Fruit fly (Drosophila melanogaster) whole organism, embryonic: ENCODE results near the gene IFT54.
A peak's percentile ranks its signal among the peaks of the same experiment; 100 is the strongest.

ENCODE experiments used
- ATbp ChIP-seq: fragments of 200-800 bp; sonication (Bioruptor generic); optimal IDR thresholded peaks from 2 replicates; lab custom pipeline; 2017; ENCODE audit warnings: missing biosample characterization, mild to moderate bottlenecking, missing genetic modification characterization, missing genetic modification reagents
- Abd-B ChIP-seq: fragments of 200-800 bp; sonication (Bioruptor generic); optimal IDR thresholded peaks from 2 replicates; lab custom pipeline; 2018; ENCODE audit warnings: missing biosample characterization, mild to moderate bottlenecking, missing genetic modification characterization, moderate library complexity
- CG11504 ChIP-seq: fragments of 200-800 bp; sonication (Bioruptor generic); optimal IDR thresholded peaks from 3 replicates; lab custom pipeline; 2019; ENCODE audit warnings: missing biosample characterization, mild to moderate bottlenecking, missing genetic modification characterization, moderate library complexity
- CG12071 ChIP-seq: fragments of 200-800 bp; sonication (Bioruptor generic); optimal IDR thresholded peaks from 3 replicates; lab custom pipeline; 2018; ENCODE audit warnings: missing biosample characterization, mild to moderate bottlenecking, missing genetic modification characterization
- CG12104 ChIP-seq: fragments of 200-800 bp; sonication (Bioruptor generic); optimal IDR thresholded peaks from 3 replicates; lab custom pipeline; 2016; ENCODE audit warnings: missing biosample characterization, missing genetic modification characterization
- CG12744 ChIP-seq: fragments of 200-800 bp; sonication (Bioruptor generic); optimal IDR thresholded peaks from 2 replicates; lab custom pipeline; 2016; ENCODE audit warnings: missing biosample characterization, missing genetic modification characterization
- CG13424 ChIP-seq: fragments of 200-800 bp; sonication (Bioruptor generic); optimal IDR thresholded peaks from 2 replicates; lab custom pipeline; 2019; ENCODE audit warnings: missing biosample characterization, mild to moderate bottlenecking, missing genetic modification characterization, moderate library complexity
- CG14050 ChIP-seq: fragments of 200-800 bp; sonication (Bioruptor generic); IDR thresholded peaks from 3 replicates; pipeline ENCODE4 v1.3.6; 2022; ENCODE audit warnings: missing biosample characterization, missing genetic modification characterization
- CG15696 ChIP-seq: fragments of 200-800 bp; sonication (Bioruptor generic); optimal IDR thresholded peaks from 2 replicates; lab custom pipeline; 2019; ENCODE audit warnings: missing biosample characterization, mild to moderate bottlenecking, missing genetic modification characterization, moderate library complexity
- CG1603 ChIP-seq: fragments of 200-800 bp; sonication (Bioruptor generic); optimal IDR thresholded peaks from 2 replicates; lab custom pipeline; 2019; ENCODE audit warnings: missing biosample characterization, mild to moderate bottlenecking, missing genetic modification characterization, moderate library complexity
- CG17568 ChIP-seq: fragments of 200-800 bp; sonication (Bioruptor generic); optimal IDR thresholded peaks from 2 replicates; lab custom pipeline; 2018; ENCODE audit warnings: missing biosample characterization, mild to moderate bottlenecking, missing genetic modification characterization, moderate library complexity
- CG17912 ChIP-seq: fragments of 200-800 bp; sonication (Bioruptor generic); optimal IDR thresholded peaks from 2 replicates; lab custom pipeline; 2018; ENCODE audit warnings: missing biosample characterization, mild to moderate bottlenecking, missing genetic modification characterization
- CG2129 ChIP-seq: fragments of 200-800 bp; sonication (Bioruptor generic); IDR thresholded peaks from 2 replicates; pipeline ENCODE4 v1.3.6; 2022; ENCODE audit warnings: missing biosample characterization, missing genetic modification characterization; ENCODE audit not compliant: partially characterized antibody
- CG2678 ChIP-seq: fragments of 200-800 bp; sonication (Bioruptor generic); optimal IDR thresholded peaks from 3 replicates; lab custom pipeline; 2019; ENCODE audit warnings: missing biosample characterization, mild to moderate bottlenecking, missing genetic modification characterization, moderate library complexity
- CG2875 ChIP-seq: fragments of 200-800 bp; sonication (Bioruptor generic); optimal IDR thresholded peaks from 2 replicates; lab custom pipeline; 2017; ENCODE audit warnings: missing biosample characterization, mild to moderate bottlenecking, missing genetic modification characterization, missing genetic modification reagents
- CG31388 ChIP-seq: fragments of 200-800 bp; sonication (Bioruptor generic); optimal IDR thresholded peaks from 2 replicates; lab custom pipeline; 2016; ENCODE audit warnings: missing biosample characterization, missing genetic modification characterization
- CG42726 ChIP-seq: fragments of 200-800 bp; sonication (Bioruptor generic); IDR thresholded peaks from 2 replicates; pipeline ENCODE4 v1.3.6; 2022; ENCODE audit warnings: missing biosample characterization, missing genetic modification characterization; ENCODE audit not compliant: partially characterized antibody
- CG4707 ChIP-seq: fragments of 200-800 bp; sonication (Bioruptor generic); optimal IDR thresholded peaks from 2 replicates; lab custom pipeline; 2018; ENCODE audit warnings: missing biosample characterization, mild to moderate bottlenecking, missing genetic modification characterization, moderate library complexity
- CG6683 ChIP-seq: fragments of 200-800 bp; sonication (Bioruptor generic); optimal IDR thresholded peaks from 2 replicates; lab custom pipeline; 2017; ENCODE audit warnings: missing biosample characterization, mild to moderate bottlenecking, missing genetic modification characterization, missing genetic modification reagents
- CG6854 ChIP-seq: fragments of 200-800 bp; sonication (Bioruptor generic); optimal IDR thresholded peaks from 3 replicates; lab custom pipeline; 2017; ENCODE audit warnings: missing biosample characterization, mild to moderate bottlenecking, missing genetic modification characterization
- CG7271 ChIP-seq: fragments of 200-800 bp; sonication (Bioruptor generic); optimal IDR thresholded peaks from 2 replicates; lab custom pipeline; 2018; ENCODE audit warnings: missing biosample characterization, mild to moderate bottlenecking, missing genetic modification characterization, moderate library complexity
- CG7839 ChIP-seq: fragments of 200-800 bp; sonication (Bioruptor generic); optimal IDR thresholded peaks from 3 replicates; lab custom pipeline; 2018; ENCODE audit warnings: missing biosample characterization, mild to moderate bottlenecking, missing genetic modification characterization, moderate library complexity
- CG7987 ChIP-seq: fragments of 200-800 bp; sonication (Bioruptor generic); optimal IDR thresholded peaks from 2 replicates; lab custom pipeline; 2018; ENCODE audit warnings: missing biosample characterization, mild to moderate bottlenecking, missing genetic modification characterization, moderate library complexity
- CG8290 ChIP-seq, 3 experiments: fragments of 200-800 bp; sonication (Bioruptor generic); optimal IDR thresholded peaks; 2 replicates each; lab custom pipeline; 2016 to 2019; ENCODE audit warnings: missing biosample characterization in 3 of 3, missing genetic modification characterization in 3 of 3, mild to moderate bottlenecking in 2 of 3, moderate library complexity in 1 of 3
- Ets65A ChIP-seq: fragments of 200-800 bp; sonication (Bioruptor generic); peaks from one replicate; lab custom pipeline; 2016; ENCODE audit warnings: missing biosample characterization, missing genetic modification characterization
- Fer1 ChIP-seq: fragments of 200-800 bp; sonication (Bioruptor generic); optimal IDR thresholded peaks from 2 replicates; lab custom pipeline; 2017; ENCODE audit warnings: missing biosample characterization, mild to moderate bottlenecking, missing genetic modification characterization
- H15 ChIP-seq: fragments of 200-800 bp; sonication (Bioruptor generic); IDR thresholded peaks from 3 replicates; pipeline ENCODE4 v1.3.6; 2022; ENCODE audit warnings: missing biosample characterization, missing genetic modification characterization
- Hand ChIP-seq: fragments of 200-800 bp; sonication (Bioruptor generic); optimal IDR thresholded peaks from 2 replicates; lab custom pipeline; 2017; ENCODE audit warnings: mild to moderate bottlenecking, missing biosample characterization, missing genetic modification reagents, missing genetic modification characterization
- MTF-1 ChIP-seq: fragments of 200-800 bp; sonication (Bioruptor generic); optimal IDR thresholded peaks from 2 replicates; lab custom pipeline; 2018; ENCODE audit warnings: missing biosample characterization, mild to moderate bottlenecking, missing genetic modification characterization, borderline replicate concordance
- NFAT ChIP-seq: fragments of 200-800 bp; sonication (Bioruptor generic); IDR thresholded peaks from 2 replicates; pipeline ENCODE4 v1.3.6; 2022; ENCODE audit warnings: missing biosample characterization, missing genetic modification characterization
- Oli ChIP-seq: fragments of 200-800 bp; sonication (Bioruptor generic); optimal IDR thresholded peaks from 2 replicates; lab custom pipeline; 2018; ENCODE audit warnings: missing biosample characterization, mild to moderate bottlenecking, missing genetic modification characterization, moderate library complexity
- PHDP ChIP-seq: fragments of 200-800 bp; sonication (Bioruptor generic); optimal IDR thresholded peaks from 3 replicates; lab custom pipeline; 2018; ENCODE audit warnings: missing biosample characterization, mild to moderate bottlenecking, missing genetic modification characterization, moderate library complexity
- Sox100B ChIP-seq: fragments of 200-800 bp; sonication (Bioruptor generic); optimal IDR thresholded peaks from 3 replicates; lab custom pipeline; 2018; ENCODE audit warnings: missing biosample characterization, mild to moderate bottlenecking, missing genetic modification characterization
- bsh ChIP-seq, 2 experiments: fragments of 200-800 bp; sonication (Bioruptor generic); optimal IDR thresholded peaks; 2 replicates each; lab custom pipeline; 2017 to 2018; ENCODE audit warnings: mild to moderate bottlenecking in 2 of 2, missing biosample characterization in 2 of 2, missing genetic modification characterization in 2 of 2, moderate library complexity in 1 of 2
- cwo ChIP-seq: fragments of 200-800 bp; sonication (Bioruptor generic); optimal IDR thresholded peaks from 3 replicates; lab custom pipeline; 2017; ENCODE audit warnings: missing biosample characterization, missing genetic modification characterization, mild to moderate bottlenecking, moderate library complexity, missing genetic modification reagents
- eve ChIP-seq, 2 experiments: fragments of >200 bp; optimal IDR thresholded peaks; 2 replicates each; lab custom pipeline; 2017; ENCODE audit warnings: missing biosample characterization in 2 of 2, missing genetic modification characterization in 2 of 2
- fu2 ChIP-seq: fragments of 200-800 bp; sonication (Bioruptor generic); optimal IDR thresholded peaks from 2 replicates; lab custom pipeline; 2016; ENCODE audit warnings: missing biosample characterization, missing genetic modification characterization
- gem ChIP-seq: fragments of 200-800 bp; sonication (Bioruptor generic); optimal IDR thresholded peaks from 2 replicates; lab custom pipeline; 2019; ENCODE audit warnings: missing biosample characterization, mild to moderate bottlenecking, missing genetic modification characterization, moderate library complexity
- hth ChIP-seq: fragments of >200 bp; optimal IDR thresholded peaks from 2 replicates; lab custom pipeline; 2017; ENCODE audit warnings: inconsistent platforms
- lab ChIP-seq: fragments of 200-800 bp; sonication (Bioruptor generic); optimal IDR thresholded peaks from 3 replicates; lab custom pipeline; 2017; ENCODE audit warnings: missing biosample characterization, missing genetic modification characterization, mild to moderate bottlenecking, moderate library complexity, missing genetic modification reagents
- nau ChIP-seq: fragments of 200-800 bp; sonication (Bioruptor generic); optimal IDR thresholded peaks from 3 replicates; lab custom pipeline; 2017; ENCODE audit warnings: missing biosample characterization, mild to moderate bottlenecking, missing genetic modification characterization, missing genetic modification reagents
- onecut ChIP-seq: fragments of 200-800 bp; sonication (Bioruptor generic); IDR thresholded peaks from 2 replicates; pipeline ENCODE4 v1.3.6; 2022; ENCODE audit warnings: missing biosample characterization, missing genetic modification characterization
- pros ChIP-seq: fragments of 200-800 bp; sonication (Bioruptor generic); optimal IDR thresholded peaks from 3 replicates; lab custom pipeline; 2019; ENCODE audit warnings: missing biosample characterization, mild to moderate bottlenecking, missing genetic modification characterization, moderate library complexity
- psq ChIP-seq: fragments of 200-800 bp; sonication (Bioruptor generic); optimal IDR thresholded peaks from 2 replicates; lab custom pipeline; 2017; ENCODE audit warnings: missing biosample characterization, missing genetic modification characterization
- shn ChIP-seq: fragments of 200-800 bp; sonication (Bioruptor generic); optimal IDR thresholded peaks from 3 replicates; lab custom pipeline; 2016; ENCODE audit warnings: missing biosample characterization, missing genetic modification characterization
- sima ChIP-seq: fragments of 200-800 bp; sonication (Bioruptor generic); optimal IDR thresholded peaks from 2 replicates; lab custom pipeline; 2016; ENCODE audit warnings: missing biosample characterization, missing genetic modification characterization
- sr ChIP-seq: fragments of 200-800 bp; sonication (Bioruptor generic); IDR thresholded peaks from 3 replicates; pipeline ENCODE4 v1.3.6; 2022; ENCODE audit warnings: missing biosample characterization, missing genetic modification characterization
- tup ChIP-seq: fragments of 200-800 bp; sonication (Bioruptor generic); optimal IDR thresholded peaks from 2 replicates; lab custom pipeline; 2016; ENCODE audit warnings: missing biosample characterization, mild to moderate bottlenecking, missing genetic modification characterization, moderate library complexity

IFT54 gene

DNA sequence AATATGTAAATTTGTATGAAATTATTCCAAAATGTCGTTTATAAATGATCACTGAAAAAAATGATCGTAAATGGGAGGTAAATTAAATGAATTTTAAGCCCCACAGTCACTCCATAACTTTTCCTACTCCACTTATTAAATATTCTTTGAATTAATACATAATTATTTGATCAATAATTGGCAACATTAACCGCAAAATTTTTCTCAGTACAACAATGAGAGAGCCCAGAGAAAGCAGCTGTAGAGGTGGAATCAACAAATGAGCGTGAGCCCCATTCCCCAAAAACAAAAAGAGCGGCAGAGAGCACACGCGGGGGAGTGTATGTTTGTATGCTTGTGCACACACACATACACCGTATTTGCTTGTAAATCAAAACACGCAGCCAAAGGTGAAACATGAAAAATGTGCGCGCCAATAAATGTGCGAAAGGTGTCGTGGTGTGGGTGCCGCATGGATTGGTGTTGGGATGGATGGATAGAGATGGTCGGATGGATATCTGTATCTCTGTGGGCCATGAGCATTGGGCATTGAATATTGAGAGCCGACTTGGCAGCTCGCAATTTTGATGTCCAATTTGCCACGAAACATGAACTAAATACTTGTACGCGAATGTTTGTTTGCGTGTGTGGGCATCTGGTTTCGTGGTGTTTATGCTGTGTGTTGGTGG, 18.3 kb upstream of the IFT54 start (continued):
- no peak for TF ChIP-seq CG2129
- no peak for TF ChIP-seq hth (lab: Kevin White, UChicago)
- TF ChIP-seq pros (GFP tag; lab: Kevin White, UChicago): peak; percentile 24
- peak; percentile 94 for TF ChIP-seq fu2 (GFP tag; lab: Kevin White, UChicago)
- no peak for TF ChIP-seq sr
- TF ChIP-seq CG17568 (GFP tag; lab: Kevin White, UChicago): peak; percentile 98
- peak; percentile 99 for TF ChIP-seq PHDP
- TF ChIP-seq Abd-B (GFP tag; lab: Kevin White, UChicago): peak; percentile 99
- peak; percentile 95 for TF ChIP-seq tup (GFP tag; lab: Kevin White, UChicago)
- peak; percentile 95 for TF ChIP-seq CG8290 (GFP tag; optimal IDR thresholded peaks at IDR 0.05; lab: Kevin White, UChicago)
- TF ChIP-seq CG8290 (tag; optimal IDR thresholded peaks at IDR 0.05; lab: Kevin White, UChicago): peak; percentile 83 to 98
- peak; percentile 98 for TF ChIP-seq nau
- peak; percentile 98 for TF ChIP-seq CG12071
- peak; percentile 98 for TF ChIP-seq CG6854
- TF ChIP-seq Hand (GFP tag; lab: Kevin White, UChicago): peak; percentile 96
- peak; percentile 98 for TF ChIP-seq cwo
- peak; percentile 93 for TF ChIP-seq CG17912
- peak; percentile 97 for TF ChIP-seq CG1603 (tag; lab: Kevin White, UChicago)

DNA sequence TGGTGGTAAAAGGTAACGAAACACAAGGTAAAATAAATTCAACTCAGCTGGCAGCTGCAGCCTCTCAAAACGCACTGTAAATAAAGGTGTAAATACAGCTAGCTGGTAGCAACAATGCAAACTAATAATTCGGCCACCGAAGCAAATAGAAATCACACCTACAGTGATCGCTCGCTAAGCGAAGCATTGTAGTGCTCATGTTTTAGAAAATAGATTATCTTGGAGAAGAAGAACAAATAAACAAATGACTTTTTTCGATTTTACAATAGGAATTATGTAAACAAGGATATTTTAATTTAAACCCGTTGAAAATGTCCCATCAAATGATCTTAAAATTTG, 17.8 kb upstream of the IFT54 start:
- no peak for TF ChIP-seq CG7987 (GFP tag; lab: Kevin White, UChicago)
- peak; percentile 51 for TF ChIP-seq Sox100B (GFP tag; lab: Kevin White, UChicago)
- no peak for TF ChIP-seq CG12744 (GFP tag; lab: Kevin White, UChicago)
- no peak for TF ChIP-seq NFAT (GFP tag; lab: Robert Waterston, UW)
- peak in 1 of 2 experiments; percentile 71 for TF ChIP-seq eve (GFP tag; optimal IDR thresholded peaks at IDR 0.05; lab: Kevin White, UChicago)
- peak; percentile 36 for TF ChIP-seq CG2875 (GFP tag; lab: Kevin White, UChicago)
- TF ChIP-seq CG13424: peak; percentile 40
- TF ChIP-seq CG12104 (GFP tag; lab: Kevin White, UChicago): no peak
- peak; percentile 27 for TF ChIP-seq CG2678 (tag; lab: Kevin White, UChicago)
- TF ChIP-seq psq (GFP tag; lab: Kevin White, UChicago): no peak
- TF ChIP-seq PHDP: peak; percentile 18
- TF ChIP-seq CG14050 (GFP tag; lab: Robert Waterston, UW): no peak
- peak; percentile 6 for TF ChIP-seq CG7271 (tag; lab: Kevin White, UChicago)
- no peak for TF ChIP-seq shn (GFP tag; lab: Kevin White, UChicago)
- TF ChIP-seq CG7839 (tag; lab: Kevin White, UChicago): peak; percentile 19
- peak; percentile 81 for TF ChIP-seq Ets65A (GFP tag; lab: Kevin White, UChicago)
- peak; percentile 10 for TF ChIP-seq CG15696 (tag; lab: Kevin White, UChicago)
- TF ChIP-seq CG12071: peak; percentile 53
- TF ChIP-seq fu2 (GFP tag; lab: Kevin White, UChicago): no peak
- TF ChIP-seq Fer1 (GFP tag; lab: Kevin White, UChicago): no peak
- peak in 1 of 2 experiments; percentile 23 for TF ChIP-seq bsh (GFP tag; optimal IDR thresholded peaks at IDR 0.05; lab: Kevin White, UChicago)
- TF ChIP-seq ATbp: peak; percentile 82
- no peak for TF ChIP-seq CG42726
- peak; percentile 56 for TF ChIP-seq Oli (tag; lab: Kevin White, UChicago)
- peak; percentile 51 for TF ChIP-seq onecut (GFP tag; lab: Robert Waterston, UW)
- TF ChIP-seq sima (GFP tag; lab: Kevin White, UChicago): peak; percentile 4
- TF ChIP-seq H15 (GFP tag; lab: Robert Waterston, UW): no peak
- peak; percentile 44 for TF ChIP-seq CG11504 (tag; lab: Kevin White, UChicago)
- TF ChIP-seq CG6683 (GFP tag; lab: Kevin White, UChicago): no peak
- peak; percentile 47 for TF ChIP-seq lab
- peak; percentile 15 for TF ChIP-seq CG4707 (GFP tag; lab: Kevin White, UChicago)
- TF ChIP-seq MTF-1 (GFP tag; lab: Kevin White, UChicago): peak; percentile 60
- peak; percentile 51 for TF ChIP-seq gem (tag; lab: Kevin White, UChicago)
- TF ChIP-seq CG31388 (GFP tag; lab: Kevin White, UChicago): no peak
